Worm (Caenorhabditis elegans) whole organism, mixed stage, embryonic: Measurements from ENCODE around the gene ins-17.

Experiments
- blmp-1 ChIP-seq: fragments of 150-350 bp; optimal IDR thresholded peaks from 2 replicates; lab custom pipeline; 2014; ENCODE audit warnings: missing biosample characterization, missing genetic modification characterization
- elt-3 ChIP-seq: fragments of 150-350 bp; optimal IDR thresholded peaks from 2 replicates; lab custom pipeline; 2014; ENCODE audit warnings: missing biosample characterization, missing genetic modification characterization
- mep-1 ChIP-seq: fragments of 150-350 bp; optimal IDR thresholded peaks from 2 replicates; lab custom pipeline; 2017; ENCODE audit warnings: missing biosample characterization, missing genetic modification reagents, missing genetic modification characterization, inconsistent platforms
- nhr-28 ChIP-seq: fragments of 150-350 bp; optimal IDR thresholded peaks from 2 replicates; lab custom pipeline; 2014; ENCODE audit warnings: missing biosample characterization, missing genetic modification characterization
- pha-4 ChIP-seq: fragments of 150-350 bp; optimal IDR thresholded peaks from 2 replicates; lab custom pipeline; 2018; ENCODE audit warnings: missing biosample characterization, missing genetic modification reagents, missing genetic modification characterization
- snpc-4 ChIP-seq: fragments of 150-350 bp; optimal IDR thresholded peaks from 2 replicates; lab custom pipeline; 2014; ENCODE audit warnings: missing biosample characterization, missing genetic modification characterization
- unc-39 ChIP-seq: fragments of 150-350 bp; optimal IDR thresholded peaks from 2 replicates; lab custom pipeline; 2014; ENCODE audit warnings: missing biosample characterization, missing genetic modification characterization
- unc-62 ChIP-seq: fragments of 150-350 bp; optimal IDR thresholded peaks from 2 replicates; lab custom pipeline; 2014; ENCODE audit warnings: missing biosample characterization, missing genetic modification reagents, missing genetic modification characterization

- no peak for TF ChIP-seq nhr-28 (tag; lab: Kevin White, UChicago)
- TF ChIP-seq unc-62 (GFP tag; lab: Kevin White, UChicago): no peak
- no peak for TF ChIP-seq mep-1 (tag; lab: Kevin White, UChicago)
- TF ChIP-seq blmp-1 (tag; lab: Kevin White, UChicago): no peak
- no peak for TF ChIP-seq snpc-4 (tag; lab: Kevin White, UChicago)
- no peak for TF ChIP-seq unc-39 (tag; lab: Kevin White, UChicago)
- TF ChIP-seq elt-3: no peak
- TF ChIP-seq pha-4 (tag; lab: Kevin White, UChicago): no peak
Observed at ce11 chrIII:4452749-4453148, 24.6 kb downstream of the ins-17 start.
